Fruit fly (Drosophila melanogaster) whole organism, prepupa: Measurements from ENCODE around the gene Nup98-96.

Experiments used
- Blimp-1 ChIP-seq: fragments of 200-800 bp; sonication (Bioruptor generic); optimal IDR thresholded peaks from 3 replicates; lab custom pipeline; 2017; ENCODE audit warnings: missing biosample characterization, missing genetic modification characterization, mild to moderate bottlenecking, moderate library complexity, missing genetic modification reagents
- CG10631 ChIP-seq: fragments of 200-800 bp; sonication (Bioruptor generic); optimal IDR thresholded peaks from 2 replicates; lab custom pipeline; 2016; ENCODE audit warnings: missing biosample characterization, missing genetic modification characterization
- CG10669 ChIP-seq: fragments of 200-800 bp; sonication (Bioruptor generic); optimal IDR thresholded peaks from 3 replicates; lab custom pipeline; 2018; ENCODE audit warnings: missing biosample characterization, mild to moderate bottlenecking, missing genetic modification characterization, moderate library complexity
- CG11294 ChIP-seq: fragments of 200-800 bp; sonication (Bioruptor generic); IDR thresholded peaks from 2 replicates; pipeline ENCODE4 v1.3.6; 2022; ENCODE audit warnings: missing biosample characterization, missing genetic modification characterization
- CG11902 ChIP-seq: fragments of 200-800 bp; sonication (Bioruptor generic); optimal IDR thresholded peaks from 3 replicates; lab custom pipeline; 2016; ENCODE audit warnings: missing biosample characterization, missing genetic modification characterization
- CG15336 ChIP-seq: fragments of 200-800 bp; sonication (Bioruptor generic); IDR thresholded peaks from 2 replicates; pipeline ENCODE4 v1.3.6; 2022; ENCODE audit warnings: missing biosample characterization, missing genetic modification characterization
- CG1621 ChIP-seq: fragments of 200-800 bp; sonication (Bioruptor generic); optimal IDR thresholded peaks from 3 replicates; lab custom pipeline; 2018; ENCODE audit warnings: missing biosample characterization, mild to moderate bottlenecking, missing genetic modification characterization
- CG16779 ChIP-seq: fragments of 200-800 bp; sonication (Bioruptor generic); optimal IDR thresholded peaks from 3 replicates; lab custom pipeline; 2017; ENCODE audit warnings: missing biosample characterization, mild to moderate bottlenecking, missing genetic modification characterization
- CG3032 ChIP-seq: fragments of 200-800 bp; optimal IDR thresholded peaks from 2 replicates; lab custom pipeline; 2019; ENCODE audit warnings: missing biosample characterization, mild to moderate bottlenecking, missing genetic modification characterization, moderate library complexity
- CG31627 ChIP-seq: fragments of 200-800 bp; sonication (Bioruptor generic); optimal IDR thresholded peaks from 3 replicates; lab custom pipeline; 2016; ENCODE audit warnings: missing biosample characterization, missing genetic modification characterization
- CG32006 ChIP-seq: fragments of 200-800 bp; sonication (Bioruptor generic); optimal IDR thresholded peaks from 3 replicates; lab custom pipeline; 2017; ENCODE audit warnings: missing biosample characterization, mild to moderate bottlenecking, missing genetic modification characterization
- CG34406 ChIP-seq: fragments of 200-800 bp; sonication (Bioruptor generic); optimal IDR thresholded peaks from 3 replicates; lab custom pipeline; 2016; ENCODE audit warnings: missing biosample characterization, missing genetic modification characterization
- CG3919 ChIP-seq: fragments of 200-800 bp; sonication (Bioruptor generic); optimal IDR thresholded peaks from 3 replicates; lab custom pipeline; 2016; ENCODE audit warnings: missing biosample characterization, missing genetic modification characterization
- CG4318 ChIP-seq: fragments of 200-800 bp; sonication (Bioruptor generic); optimal IDR thresholded peaks from 3 replicates; lab custom pipeline; 2017; ENCODE audit warnings: missing biosample characterization, mild to moderate bottlenecking, missing genetic modification characterization
- CG6163 ChIP-seq: fragments of 200-800 bp; sonication (Bioruptor generic); IDR thresholded peaks from 3 replicates; pipeline ENCODE4 v1.3.6; 2022; ENCODE audit warnings: missing biosample characterization, missing genetic modification characterization
- CG6276 ChIP-seq: fragments of 200-800 bp; sonication (Bioruptor generic); optimal IDR thresholded peaks from 2 replicates; lab custom pipeline; 2017; ENCODE audit warnings: missing biosample characterization, mild to moderate bottlenecking, missing genetic modification characterization
- CG6792 ChIP-seq: fragments of 200-800 bp; sonication (Bioruptor generic); optimal IDR thresholded peaks from 3 replicates; lab custom pipeline; 2016; ENCODE audit warnings: missing biosample characterization, missing genetic modification characterization
- CG6808 ChIP-seq: fragments of 200-800 bp; sonication (Bioruptor generic); optimal IDR thresholded peaks from 3 replicates; lab custom pipeline; 2017; ENCODE audit warnings: missing biosample characterization, missing genetic modification characterization, mild to moderate bottlenecking, moderate library complexity, missing genetic modification reagents
- CG6854 ChIP-seq: fragments of 200-800 bp; sonication (Bioruptor generic); optimal IDR thresholded peaks from 2 replicates; lab custom pipeline; 2017; ENCODE audit warnings: missing biosample characterization, mild to moderate bottlenecking, missing genetic modification characterization
- CG7368 ChIP-seq: fragments of 200-800 bp; sonication (Bioruptor generic); optimal IDR thresholded peaks from 3 replicates; lab custom pipeline; 2016; ENCODE audit warnings: missing biosample characterization, missing genetic modification characterization
- CG8119 ChIP-seq: fragments of 200-800 bp; sonication (Bioruptor generic); IDR thresholded peaks from 3 replicates; pipeline ENCODE4 v1.3.6; 2022; ENCODE audit warnings: missing biosample characterization, missing genetic modification characterization
- CG9139 ChIP-seq: fragments of 200-800 bp; sonication (Bioruptor generic); optimal IDR thresholded peaks from 3 replicates; lab custom pipeline; 2017; ENCODE audit warnings: missing biosample characterization, mild to moderate bottlenecking, missing genetic modification characterization
- Eip75B ChIP-seq: fragments of 200-800 bp; sonication (Bioruptor generic); optimal IDR thresholded peaks from 3 replicates; lab custom pipeline; 2016; ENCODE audit warnings: missing biosample characterization, missing genetic modification characterization
- Eip78C ChIP-seq: fragments of 200-800 bp; sonication (Bioruptor generic); peaks from one replicate; lab custom pipeline; 2016; ENCODE audit warnings: missing biosample characterization, missing genetic modification characterization
- Eip93F ChIP-seq: fragments of 200-800 bp; sonication (Bioruptor generic); optimal IDR thresholded peaks from 2 replicates; lab custom pipeline; 2016; ENCODE audit warnings: missing biosample characterization, mild to moderate bottlenecking, missing genetic modification characterization
- Ets21C ChIP-seq: fragments of 200-800 bp; sonication (Bioruptor generic); optimal IDR thresholded peaks from 3 replicates; lab custom pipeline; 2016; ENCODE audit warnings: missing biosample characterization, missing genetic modification characterization
- Gug ChIP-seq: fragments of 200-800 bp; sonication (Bioruptor generic); IDR thresholded peaks from 2 replicates; pipeline ENCODE4 v1.3.6; 2022; ENCODE audit warnings: missing biosample characterization, missing genetic modification characterization
- Hr39 ChIP-seq: fragments of 200-800 bp; sonication (Bioruptor generic); optimal IDR thresholded peaks from 2 replicates; lab custom pipeline; 2016; ENCODE audit warnings: missing biosample characterization, missing genetic modification characterization
- Lpt ChIP-seq: fragments of 200-800 bp; sonication (Bioruptor generic); optimal IDR thresholded peaks from 3 replicates; lab custom pipeline; 2016; ENCODE audit warnings: missing biosample characterization, missing genetic modification characterization
- Met ChIP-seq: fragments of 200-800 bp; sonication (Bioruptor generic); optimal IDR thresholded peaks from 3 replicates; lab custom pipeline; 2016; ENCODE audit warnings: missing biosample characterization, missing genetic modification characterization
- Smox ChIP-seq: fragments of 200-800 bp; sonication (Bioruptor generic); optimal IDR thresholded peaks from 3 replicates; lab custom pipeline; 2016; ENCODE audit warnings: missing biosample characterization, missing genetic modification characterization
- Sox102F ChIP-seq: fragments of 200-800 bp; sonication (Bioruptor generic); optimal IDR thresholded peaks from 2 replicates; lab custom pipeline; 2016; ENCODE audit warnings: missing biosample characterization, mild to moderate bottlenecking, missing genetic modification characterization
- Sox14 ChIP-seq: fragments of 200-800 bp; sonication (Bioruptor generic); optimal IDR thresholded peaks from 3 replicates; lab custom pipeline; 2016; ENCODE audit warnings: missing biosample characterization, missing genetic modification characterization
- Sox15 ChIP-seq: fragments of 200-800 bp; sonication (Bioruptor generic); optimal IDR thresholded peaks from 3 replicates; lab custom pipeline; 2016; ENCODE audit warnings: missing biosample characterization, missing genetic modification characterization
- achi ChIP-seq: fragments of 200-800 bp; sonication (Bioruptor generic); optimal IDR thresholded peaks from 3 replicates; lab custom pipeline; 2016; ENCODE audit warnings: missing biosample characterization, missing genetic modification characterization
- acj6 ChIP-seq: fragments of 200-800 bp; sonication (Bioruptor generic); optimal IDR thresholded peaks from 3 replicates; lab custom pipeline; 2016; ENCODE audit warnings: missing biosample characterization, missing genetic modification characterization
- cyc ChIP-seq: fragments of 200-800 bp; sonication (Bioruptor generic); optimal IDR thresholded peaks from 3 replicates; lab custom pipeline; 2016; ENCODE audit warnings: missing biosample characterization, missing genetic modification characterization
- dac ChIP-seq: fragments of 200-800 bp; sonication (Bioruptor generic); optimal IDR thresholded peaks from 2 replicates; lab custom pipeline; 2017; ENCODE audit warnings: missing biosample characterization, mild to moderate bottlenecking, missing genetic modification characterization
- dsx ChIP-seq: fragments of 200-800 bp; optimal IDR thresholded peaks from 3 replicates; lab custom pipeline; 2019; ENCODE audit warnings: missing biosample characterization, mild to moderate bottlenecking, missing genetic modification characterization, moderate library complexity; ENCODE audit not compliant: poor library complexity, severe bottlenecking
- esn ChIP-seq: fragments of 200-800 bp; sonication (Bioruptor generic); optimal IDR thresholded peaks from 2 replicates; lab custom pipeline; 2016; ENCODE audit warnings: missing biosample characterization, mild to moderate bottlenecking, missing genetic modification characterization, moderate library complexity
- fd59A ChIP-seq: fragments of 200-800 bp; sonication (Bioruptor generic); optimal IDR thresholded peaks from 2 replicates; lab custom pipeline; 2017; ENCODE audit warnings: missing biosample characterization, mild to moderate bottlenecking, missing genetic modification characterization, missing genetic modification reagents
- fd85E ChIP-seq: fragments of 200-800 bp; sonication (Bioruptor generic); optimal IDR thresholded peaks from 3 replicates; lab custom pipeline; 2016; ENCODE audit warnings: missing biosample characterization, missing genetic modification characterization
- fkh ChIP-seq: fragments of 200-800 bp; sonication (Bioruptor generic); optimal IDR thresholded peaks from 3 replicates; lab custom pipeline; 2017; ENCODE audit warnings: missing biosample characterization, mild to moderate bottlenecking, missing genetic modification characterization, moderate library complexity
- net ChIP-seq: fragments of 200-800 bp; sonication (Bioruptor generic); optimal IDR thresholded peaks from 3 replicates; lab custom pipeline; 2016; ENCODE audit warnings: missing biosample characterization, missing genetic modification characterization
- salr ChIP-seq, 2 experiments: fragments of 200-800 bp; sonication (Bioruptor generic); optimal IDR thresholded peaks; 3 replicates each; lab custom pipeline; 2016 to 2018; ENCODE audit warnings: missing biosample characterization in 2 of 2, missing genetic modification characterization in 2 of 2, mild to moderate bottlenecking in 1 of 2
- spab ChIP-seq: fragments of 200-800 bp; sonication (Bioruptor generic); optimal IDR thresholded peaks from 2 replicates; lab custom pipeline; 2017; ENCODE audit warnings: missing biosample characterization, mild to moderate bottlenecking, missing genetic modification characterization, missing genetic modification reagents
- ss ChIP-seq, 2 experiments: fragments of 200-800 bp; sonication (Bioruptor generic); optimal IDR thresholded peaks; 2 replicates in 1 of 2; 3 replicates in 1 of 2; lab custom pipeline; 2017 to 2018; ENCODE audit warnings: mild to moderate bottlenecking in 2 of 2, missing biosample characterization in 2 of 2, missing genetic modification characterization in 2 of 2, moderate library complexity in 1 of 2
- svp ChIP-seq: fragments of 200-800 bp; sonication (Bioruptor generic); peaks from one replicate; lab custom pipeline; 2016; ENCODE audit warnings: missing biosample characterization, missing genetic modification characterization
- topi ChIP-seq: fragments of 200-800 bp; sonication (Bioruptor generic); optimal IDR thresholded peaks from 3 replicates; lab custom pipeline; 2016; ENCODE audit warnings: missing biosample characterization, missing genetic modification characterization
- vri ChIP-seq: fragments of 200-800 bp; sonication (Bioruptor generic); optimal IDR thresholded peaks from 3 replicates; lab custom pipeline; 2016; ENCODE audit warnings: missing biosample characterization, mild to moderate bottlenecking, missing genetic modification characterization

The Nup98-96 gene

DNA sequence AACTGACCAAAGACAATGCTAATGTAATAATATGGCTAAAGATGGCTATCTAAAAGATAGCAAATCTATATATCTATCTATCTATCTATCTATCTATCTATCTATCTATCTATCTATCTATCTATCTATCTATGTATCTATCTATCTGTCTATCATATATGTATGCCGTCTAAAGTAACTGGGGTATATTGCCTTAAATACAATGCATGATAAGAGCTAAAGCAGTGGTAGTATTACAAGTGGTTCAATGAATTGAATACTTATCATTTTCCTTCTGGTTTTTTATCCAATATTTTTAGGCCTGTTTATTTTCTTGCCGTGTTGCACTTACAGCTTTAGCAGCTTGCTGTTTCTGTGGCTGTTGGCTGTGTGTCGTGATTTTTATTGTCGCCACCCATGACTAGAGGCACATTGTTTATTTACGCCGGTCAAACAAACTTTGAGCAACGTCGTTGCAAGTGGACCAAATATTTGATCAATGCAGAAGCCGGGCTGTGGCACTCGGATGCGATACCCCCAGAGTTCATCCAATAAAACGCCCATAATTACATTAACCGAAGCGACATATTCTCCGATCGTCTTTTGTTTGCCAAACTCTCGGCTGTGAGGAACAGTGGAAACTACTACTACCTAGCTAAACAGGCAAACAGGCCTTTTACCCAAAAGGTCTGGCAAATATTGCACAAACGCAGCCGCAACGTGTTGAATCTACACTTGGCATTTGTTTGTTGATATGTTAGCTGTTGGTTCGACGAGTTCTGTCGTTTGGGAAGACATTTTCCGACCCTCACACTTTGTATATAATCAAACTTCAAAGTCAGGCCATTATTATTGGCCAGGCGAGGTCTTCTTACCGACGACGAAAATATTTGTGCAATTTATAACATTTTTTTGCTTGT is 43.5 kb downstream of the Nup98-96 start:
- no peak for TF ChIP-seq Gug (GFP tag; lab: Robert Waterston, UW)
- no peak for TF ChIP-seq net (GFP tag; lab: Kevin White, UChicago)
- TF ChIP-seq svp (GFP tag; lab: Kevin White, UChicago), result no peak
- TF ChIP-seq CG6808 (GFP tag; lab: Kevin White, UChicago), result peak; percentile 55
- TF ChIP-seq ss (GFP tag; optimal IDR thresholded peaks at IDR 0.05; lab: Kevin White, UChicago), result peak in 1 of 2 experiments; percentile 50
- TF ChIP-seq fd85E (GFP tag; lab: Kevin White, UChicago), result no peak
- TF ChIP-seq fd59A (GFP tag; lab: Kevin White, UChicago), result no peak
- TF ChIP-seq cyc (GFP tag; lab: Kevin White, UChicago), result no peak
- peak; percentile 81 for TF ChIP-seq CG32006
- peak; percentile 1 for TF ChIP-seq CG9139 (GFP tag; lab: Kevin White, UChicago)
- peak; percentile 61 for TF ChIP-seq Eip78C (GFP tag; lab: Kevin White, UChicago)
- TF ChIP-seq Hr39 (GFP tag; lab: Kevin White, UChicago), result no peak
- no peak for TF ChIP-seq Ets21C (GFP tag; lab: Kevin White, UChicago)
- TF ChIP-seq spab (GFP tag; lab: Kevin White, UChicago), result peak; percentile 46
- TF ChIP-seq dsx, result no peak
- no peak for TF ChIP-seq Blimp-1 (GFP tag; lab: Kevin White, UChicago)
- no peak for TF ChIP-seq vri (GFP tag; lab: Kevin White, UChicago)
- TF ChIP-seq Eip75B, result no peak
- TF ChIP-seq acj6 (GFP tag; lab: Kevin White, UChicago), result peak; percentile 25
- TF ChIP-seq achi (GFP tag; lab: Kevin White, UChicago), result peak; percentile 55
- TF ChIP-seq Smox (GFP tag; lab: Kevin White, UChicago), result no peak
- peak; percentile 50 for TF ChIP-seq CG34406 (GFP tag; lab: Kevin White, UChicago)
- no peak for TF ChIP-seq esn (GFP tag; lab: Kevin White, UChicago)
- TF ChIP-seq Lpt (GFP tag; lab: Kevin White, UChicago), result no peak
- TF ChIP-seq CG1621 (tag; lab: Kevin White, UChicago), result no peak
- TF ChIP-seq CG3032, result peak; percentile 4
- TF ChIP-seq Sox14 (GFP tag; lab: Kevin White, UChicago), result peak; percentile 11
- TF ChIP-seq Sox102F (GFP tag; lab: Kevin White, UChicago), result no peak
- TF ChIP-seq CG6276 (GFP tag; lab: Kevin White, UChicago), result peak; percentile 47
- TF ChIP-seq CG15336 (GFP tag; lab: Robert Waterston, UW), result peak; percentile 48
- peak; percentile 46 for TF ChIP-seq CG10669 (GFP tag; lab: Kevin White, UChicago)
- TF ChIP-seq CG6792 (GFP tag; lab: Kevin White, UChicago), result no peak
- no peak for TF ChIP-seq salr (GFP tag; optimal IDR thresholded peaks at IDR 0.05; lab: Kevin White, UChicago)
- TF ChIP-seq Sox15 (GFP tag; lab: Kevin White, UChicago), result no peak
- TF ChIP-seq CG6854 (GFP tag; lab: Kevin White, UChicago), result no peak
- no peak for TF ChIP-seq CG8119 (GFP tag; lab: Robert Waterston, UW)
- no peak for TF ChIP-seq CG16779 (tag; lab: Kevin White, UChicago)
- TF ChIP-seq CG10631 (GFP tag; lab: Kevin White, UChicago), result peak; percentile 26
- TF ChIP-seq fkh (GFP tag; lab: Kevin White, UChicago), result peak; percentile 72
- no peak for TF ChIP-seq CG7368 (GFP tag; lab: Kevin White, UChicago)
- no peak for TF ChIP-seq Eip93F (GFP tag; lab: Kevin White, UChicago)
- no peak for TF ChIP-seq CG31627 (GFP tag; lab: Kevin White, UChicago)
- TF ChIP-seq dac (GFP tag; lab: Kevin White, UChicago), result peak; percentile 1
- peak; percentile 17 for TF ChIP-seq CG3919 (GFP tag; lab: Kevin White, UChicago)
- TF ChIP-seq CG4318 (GFP tag; lab: Kevin White, UChicago), result peak; percentile 52
- TF ChIP-seq CG6163 (GFP tag; lab: Robert Waterston, UW), result no peak
- TF ChIP-seq CG11294, result no peak
- TF ChIP-seq Met (GFP tag; lab: Kevin White, UChicago), result no peak
- TF ChIP-seq CG11902, result no peak
- no peak for TF ChIP-seq topi (GFP tag; lab: Kevin White, UChicago)
